Worm (Caenorhabditis elegans) whole organism, mixed stage, embryonic: Measurements from ENCODE around the gene fbxb-33.

Experiments used
- M03D4.4 ChIP-seq: sonication (generic microtip); optimal IDR thresholded peaks from 2 replicates; lab custom pipeline; 2017; ENCODE audit warnings: mild to moderate bottlenecking, missing genetic modification characterization, missing compliant biosample characterization
- bed-3 ChIP-seq: fragments of 200-800 bp; sonication (Bioruptor generic); optimal IDR thresholded peaks from 3 replicates; lab custom pipeline; 2018; ENCODE audit warnings: mild to moderate bottlenecking, missing genetic modification characterization, moderate library complexity, missing compliant biosample characterization
- blmp-1 ChIP-seq: fragments of 150-350 bp; optimal IDR thresholded peaks from 2 replicates; lab custom pipeline; 2014; ENCODE audit warnings: missing biosample characterization, missing genetic modification characterization
- ceh-39 ChIP-seq: fragments of 150-350 bp; optimal IDR thresholded peaks from 2 replicates; lab custom pipeline; 2014; ENCODE audit warnings: missing biosample characterization, missing genetic modification characterization
- ceh-43 ChIP-seq: fragments of 200-800 bp; sonication (Bioruptor generic); optimal IDR thresholded peaks from 2 replicates; lab custom pipeline; 2018; ENCODE audit warnings: mild to moderate bottlenecking, missing genetic modification characterization, moderate library complexity, missing compliant biosample characterization
- ceh-83 ChIP-seq: fragments of 200-800 bp; sonication (Bioruptor generic); optimal IDR thresholded peaks from 2 replicates; lab custom pipeline; 2018; ENCODE audit warnings: mild to moderate bottlenecking, missing genetic modification characterization, missing compliant biosample characterization
- ces-1 ChIP-seq: fragments of 150-350 bp; optimal IDR thresholded peaks from 2 replicates; lab custom pipeline; 2014; ENCODE audit warnings: missing biosample characterization, missing genetic modification reagents, missing genetic modification characterization
- cnd-1 ChIP-seq: fragments of 200-800 bp; sonication (Bioruptor generic); optimal IDR thresholded peaks from 2 replicates; lab custom pipeline; 2018; ENCODE audit warnings: mild to moderate bottlenecking, missing genetic modification characterization, missing compliant biosample characterization
- drap-1 ChIP-seq: fragments of 200-800 bp; sonication (Bioruptor generic); optimal IDR thresholded peaks from 3 replicates; lab custom pipeline; 2018; ENCODE audit warnings: mild to moderate bottlenecking, missing genetic modification characterization, missing compliant biosample characterization
- elt-1 ChIP-seq: sonication (generic microtip); optimal IDR thresholded peaks from 2 replicates; lab custom pipeline; 2017; ENCODE audit warnings: missing genetic modification characterization, mild to moderate bottlenecking, missing compliant biosample characterization, antibody characterized with exemption, moderate library complexity, borderline replicate concordance; ENCODE audit not compliant: insufficient read depth
- elt-3 ChIP-seq: fragments of 150-350 bp; optimal IDR thresholded peaks from 2 replicates; lab custom pipeline; 2014; ENCODE audit warnings: missing biosample characterization, missing genetic modification characterization
- flh-1 ChIP-seq: fragments of 200-800 bp; sonication (Bioruptor generic); optimal IDR thresholded peaks from 2 replicates; lab custom pipeline; 2018; ENCODE audit warnings: mild to moderate bottlenecking, missing genetic modification characterization, moderate library complexity, missing compliant biosample characterization
- ham-2 ChIP-seq: fragments of 200-800 bp; sonication (Bioruptor generic); optimal IDR thresholded peaks from 2 replicates; lab custom pipeline; 2018; ENCODE audit warnings: mild to moderate bottlenecking, missing genetic modification characterization, missing compliant biosample characterization
- hlh-1 ChIP-seq: fragments of 150-350 bp; optimal IDR thresholded peaks from 2 replicates; lab custom pipeline; 2014; ENCODE audit warnings: missing biosample characterization, missing genetic modification reagents, missing genetic modification characterization
- lin-13 ChIP-seq: fragments of 150-350 bp; optimal IDR thresholded peaks from 2 replicates; lab custom pipeline; 2014; ENCODE audit warnings: missing biosample characterization, missing genetic modification characterization
- lin-32 ChIP-seq: fragments of 200-800 bp; sonication (Bioruptor generic); optimal IDR thresholded peaks from 2 replicates; lab custom pipeline; 2018; ENCODE audit warnings: mild to moderate bottlenecking, missing genetic modification characterization, missing compliant biosample characterization
- lsy-2 ChIP-seq: fragments of 150-350 bp; optimal IDR thresholded peaks from 2 replicates; lab custom pipeline; 2014; ENCODE audit warnings: missing biosample characterization, missing genetic modification characterization
- mab-5 ChIP-seq: fragments of 150-350 bp; optimal IDR thresholded peaks from 2 replicates; lab custom pipeline; 2014; ENCODE audit warnings: missing biosample characterization, missing genetic modification characterization
- mep-1 ChIP-seq: fragments of 150-350 bp; optimal IDR thresholded peaks from 2 replicates; lab custom pipeline; 2017; ENCODE audit warnings: missing biosample characterization, missing genetic modification reagents, missing genetic modification characterization, inconsistent platforms
- mls-2 ChIP-seq: sonication (generic microtip); optimal IDR thresholded peaks from 2 replicates; lab custom pipeline; 2016; ENCODE audit warnings: mild to moderate bottlenecking, missing genetic modification characterization, moderate library complexity, missing compliant biosample characterization
- nhr-12 ChIP-seq: fragments of 150-350 bp; optimal IDR thresholded peaks from 2 replicates; lab custom pipeline; 2014; ENCODE audit warnings: missing biosample characterization, missing genetic modification characterization
- nhr-2 ChIP-seq: fragments of 150-350 bp; optimal IDR thresholded peaks from 2 replicates; lab custom pipeline; 2014; ENCODE audit warnings: missing biosample characterization, missing genetic modification characterization
- nhr-237 ChIP-seq: fragments of 150-350 bp; optimal IDR thresholded peaks from 2 replicates; lab custom pipeline; 2014; ENCODE audit warnings: missing biosample characterization, missing genetic modification characterization
- nhr-28 ChIP-seq: fragments of 150-350 bp; optimal IDR thresholded peaks from 2 replicates; lab custom pipeline; 2014; ENCODE audit warnings: missing biosample characterization, missing genetic modification characterization
- nhr-76 ChIP-seq: sonication (generic microtip); optimal IDR thresholded peaks from 2 replicates; lab custom pipeline; 2017; ENCODE audit warnings: missing biosample characterization, missing genetic modification characterization
- pha-4 ChIP-seq: fragments of 150-350 bp; optimal IDR thresholded peaks from 2 replicates; lab custom pipeline; 2018; ENCODE audit warnings: missing biosample characterization, missing genetic modification reagents, missing genetic modification characterization
- sem-2 ChIP-seq: fragments of 200-800 bp; sonication (Bioruptor generic); optimal IDR thresholded peaks from 2 replicates; lab custom pipeline; 2018; ENCODE audit warnings: mild to moderate bottlenecking, missing genetic modification characterization, missing compliant biosample characterization
- snpc-4 ChIP-seq: fragments of 150-350 bp; optimal IDR thresholded peaks from 2 replicates; lab custom pipeline; 2014; ENCODE audit warnings: missing biosample characterization, missing genetic modification characterization
- sptf-1 ChIP-seq: sonication (generic microtip); optimal IDR thresholded peaks from 2 replicates; lab custom pipeline; 2017; ENCODE audit warnings: mild to moderate bottlenecking, missing genetic modification characterization, moderate library complexity, missing compliant biosample characterization
- tbx-8 ChIP-seq: fragments of 200-800 bp; sonication (Bioruptor generic); optimal IDR thresholded peaks from 2 replicates; lab custom pipeline; 2018; ENCODE audit warnings: mild to moderate bottlenecking, missing genetic modification characterization, moderate library complexity, missing compliant biosample characterization
- unc-120 ChIP-seq: sonication (generic microtip); optimal IDR thresholded peaks from 2 replicates; lab custom pipeline; 2017; ENCODE audit warnings: missing genetic modification characterization, missing compliant biosample characterization; ENCODE audit not compliant: poor library complexity, severe bottlenecking
- unc-39 ChIP-seq: fragments of 150-350 bp; optimal IDR thresholded peaks from 2 replicates; lab custom pipeline; 2014; ENCODE audit warnings: missing biosample characterization, missing genetic modification characterization
- unc-62 ChIP-seq: fragments of 150-350 bp; optimal IDR thresholded peaks from 2 replicates; lab custom pipeline; 2014; ENCODE audit warnings: missing biosample characterization, missing genetic modification reagents, missing genetic modification characterization
- zip-8 ChIP-seq: fragments of 150-350 bp; optimal IDR thresholded peaks from 2 replicates; lab custom pipeline; 2014; ENCODE audit warnings: missing biosample characterization, missing genetic modification characterization
- ztf-11 ChIP-seq: fragments of 150-350 bp; optimal IDR thresholded peaks from 2 replicates; lab custom pipeline; 2014; ENCODE audit warnings: missing biosample characterization, missing genetic modification characterization

The fbxb-33 gene

DNA sequence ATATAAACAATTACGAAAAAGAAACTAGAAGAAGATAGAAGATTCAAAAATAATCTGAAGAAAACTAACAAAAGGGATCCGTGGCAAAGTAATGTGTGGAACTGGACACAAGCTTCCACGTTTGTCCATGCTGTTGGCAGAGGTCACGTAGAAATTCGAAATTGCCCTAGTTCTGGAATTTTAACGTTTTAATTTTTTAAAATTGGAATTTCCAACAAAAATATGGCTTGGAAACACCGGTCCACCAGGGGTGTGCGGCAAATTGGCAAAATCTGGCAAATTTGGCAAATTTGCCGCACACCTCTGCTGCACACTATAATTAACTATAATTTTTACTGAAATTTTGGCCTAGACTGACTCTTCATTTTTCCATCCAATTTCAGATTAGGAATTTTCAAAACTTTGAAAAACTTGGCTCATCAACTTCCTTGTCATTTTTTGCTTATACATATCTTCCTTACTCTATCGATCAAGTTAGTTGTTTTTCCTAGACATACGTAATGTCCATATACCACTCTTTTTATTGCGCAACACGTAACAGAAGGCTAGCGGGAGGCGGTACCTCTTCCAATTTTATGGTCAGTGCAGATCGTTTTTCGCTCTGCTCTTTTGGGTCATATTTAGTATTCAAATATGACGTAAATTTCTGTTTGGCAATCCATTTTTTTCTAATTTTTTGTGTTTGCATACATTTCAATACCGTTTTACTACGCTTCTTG, 34.3 kb downstream of the fbxb-33 start, which contains the start of gene F19B10.10:
F19B10.10 (minus strand) TSS at position 51 of the 719 bp plus-strand sequence.
- TF ChIP-seq sem-2 (GFP tag; lab: Kevin White, UChicago) (no peak), lsy-2 (no peak), zip-8 (tag; lab: Kevin White, UChicago) (peak; percentile 92), bed-3 (GFP tag; lab: Kevin White, UChicago) (no peak)

ce11 chrII:3682770-3683234, 35.6 kb downstream of the fbxb-33 start, which contains the start of gene F19B10.1:
TSS of gene F19B10.1 (plus strand) at chrII:3683184.
- TF ChIP-seq sem-2 (GFP tag; lab: Kevin White, UChicago), result no peak
- TF ChIP-seq tbx-8 (GFP tag; lab: Kevin White, UChicago), result no peak
- no peak for TF ChIP-seq unc-39 (tag; lab: Kevin White, UChicago)
- peak; percentile 22 for TF ChIP-seq lin-13 (tag; lab: Kevin White, UChicago)
- no peak for TF ChIP-seq snpc-4
- TF ChIP-seq ceh-83, result no peak
- no peak for TF ChIP-seq cnd-1
- TF ChIP-seq unc-120, result no peak
- TF ChIP-seq nhr-237 (tag; lab: Kevin White, UChicago), result no peak
- TF ChIP-seq unc-62 (GFP tag; lab: Kevin White, UChicago), result peak; percentile 66
- TF ChIP-seq nhr-2 (tag; lab: Kevin White, UChicago), result no peak
- no peak for TF ChIP-seq M03D4.4 (tag; lab: Kevin White, UChicago)
- no peak for TF ChIP-seq flh-1
- TF ChIP-seq mls-2 (tag; lab: Kevin White, UChicago), result no peak
- TF ChIP-seq ztf-11 (tag; lab: Kevin White, UChicago), result no peak
- TF ChIP-seq mep-1 (tag; lab: Kevin White, UChicago), result peak; percentile 26
- TF ChIP-seq nhr-76, result no peak
- TF ChIP-seq ham-2, result no peak
- no peak for TF ChIP-seq elt-3
- TF ChIP-seq zip-8 (tag; lab: Kevin White, UChicago), result no peak
- no peak for TF ChIP-seq lin-32 (GFP tag; lab: Kevin White, UChicago)
- TF ChIP-seq drap-1, result no peak
- no peak for TF ChIP-seq ces-1
- no peak for TF ChIP-seq mab-5 (tag; lab: Kevin White, UChicago)
- no peak for TF ChIP-seq nhr-12
- no peak for TF ChIP-seq nhr-28
- no peak for TF ChIP-seq elt-1
- TF ChIP-seq lsy-2, result no peak
- TF ChIP-seq bed-3 (GFP tag; lab: Kevin White, UChicago), result no peak
- TF ChIP-seq ceh-43 (GFP tag; lab: Kevin White, UChicago), result no peak
- TF ChIP-seq sptf-1 (tag; lab: Kevin White, UChicago), result no peak
- no peak for TF ChIP-seq blmp-1 (tag; lab: Kevin White, UChicago)
- peak; percentile 82 for TF ChIP-seq hlh-1 (tag; lab: Kevin White, UChicago)
- no peak for TF ChIP-seq ceh-39 (tag; lab: Kevin White, UChicago)
- peak; percentile 10 for TF ChIP-seq pha-4 (tag; lab: Kevin White, UChicago)

- no peak for TF ChIP-seq ztf-11 (tag; lab: Kevin White, UChicago)
- TF ChIP-seq zip-8 (tag; lab: Kevin White, UChicago), result peak; percentile 77
- no peak for TF ChIP-seq nhr-76
- no peak for TF ChIP-seq mep-1 (tag; lab: Kevin White, UChicago)
- no peak for TF ChIP-seq mab-5 (tag; lab: Kevin White, UChicago)
- no peak for TF ChIP-seq ceh-83
- no peak for TF ChIP-seq snpc-4
- TF ChIP-seq M03D4.4 (tag; lab: Kevin White, UChicago), result no peak
These were observed 37.4 kb downstream of the fbxb-33 start for ce11 chrII:3684487-3685067.
